Fruit fly (Drosophila melanogaster): ENCODE results near the gene TM9SF4.
A peak's percentile ranks its signal among the peaks of the same experiment; 100 is the strongest.

The TM9SF4 gene

DNA sequence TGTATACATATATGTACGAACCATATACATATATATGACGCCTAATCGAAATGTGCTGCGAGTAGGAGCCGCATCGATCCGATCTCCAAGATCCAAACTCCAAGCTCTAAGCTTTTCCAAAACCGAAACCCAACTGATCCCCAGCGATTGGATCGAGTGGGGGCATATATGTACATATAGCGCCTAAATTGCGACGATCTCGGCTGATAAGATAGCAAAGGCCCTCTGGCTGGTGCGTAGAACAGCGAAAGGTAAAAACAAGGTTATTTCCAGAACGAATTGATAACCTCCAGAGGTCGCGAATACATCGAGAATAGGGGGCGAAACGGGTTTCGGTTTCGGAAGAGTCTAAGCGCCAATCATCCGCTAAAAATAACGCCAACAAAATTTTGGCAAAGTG lies 32.4 kb downstream of the TM9SF4 start (continued):
- TF ChIP-seq zen2 (GFP tag; IDR thresholded peaks at IDR 0.05; ENCODE audit: partially characterized antibody) (no peak), Atf6 (GFP tag; IDR thresholded peaks at IDR 0.05) (no peak), CG10147 (GFP tag; optimal IDR thresholded peaks at IDR 0.05) (no peak), CG34376 (GFP tag; optimal IDR thresholded peaks at IDR 0.05) (peak; percentile 62), dati (GFP tag; IDR thresholded peaks at IDR 0.05) (no peak)

- TF ChIP-seq chinmo (GFP tag; IDR thresholded peaks at IDR 0.05; ENCODE audit: partially characterized antibody) = peak; percentile 80; the same call in 2 of the 4 replicates
- TF ChIP-seq CG11696 (GFP tag; IDR thresholded peaks at IDR 0.05) = no peak
- TF ChIP-seq gsb-n (tag; optimal IDR thresholded peaks at IDR 0.05) = no peak
- TF ChIP-seq CG5180 (GFP tag; optimal IDR thresholded peaks at IDR 0.05) = no peak
- TF ChIP-seq ase (GFP tag; IDR thresholded peaks at IDR 0.05) = no peak
- TF ChIP-seq CG1529 (GFP tag; optimal IDR thresholded peaks at IDR 0.05) = no peak
- no peak for TF ChIP-seq CG8765 (GFP tag; IDR thresholded peaks at IDR 0.05)
- TF ChIP-seq pb (GFP tag; optimal IDR thresholded peaks at IDR 0.05) = no peak
- TF ChIP-seq Gug (GFP tag; IDR thresholded peaks at IDR 0.05) = no peak
- no peak for TF ChIP-seq CG2889 (GFP tag; IDR thresholded peaks at IDR 0.05)
- TF ChIP-seq Dll (GFP tag; IDR thresholded peaks at IDR 0.05; ENCODE audit: partially characterized antibody) = no peak
- TF ChIP-seq Adf1 (GFP tag; IDR thresholded peaks at IDR 0.05) = no peak
- TF ChIP-seq inv (GFP tag; IDR thresholded peaks at IDR 0.05; ENCODE audit: partially characterized antibody) = peak; percentile 35; the same call in 1 of the 2 replicates
- no peak for TF ChIP-seq ewg (GFP tag; optimal IDR thresholded peaks at IDR 0.05)
- TF ChIP-seq CG6791 (GFP tag; IDR thresholded peaks at IDR 0.05; ENCODE audit: partially characterized antibody) = no peak
- no peak for TF ChIP-seq CG32772 (GFP tag; IDR thresholded peaks at IDR 0.05)
- no peak for TF ChIP-seq sima (GFP tag; optimal IDR thresholded peaks at IDR 0.05)
- no peak for TF ChIP-seq CG2129 (GFP tag; IDR thresholded peaks at IDR 0.05; ENCODE audit: partially characterized antibody)
- TF ChIP-seq Gsc (GFP tag; IDR thresholded peaks at IDR 0.05) = no peak
- TF ChIP-seq Xrp1 (GFP tag; IDR thresholded peaks at IDR 0.05) = no peak
- TF ChIP-seq Dip2 (GFP tag; IDR thresholded peaks at IDR 0.05) = no peak
- no peak for TF ChIP-seq schlank (tag; optimal IDR thresholded peaks at IDR 0.05)
- TF ChIP-seq CG17912 (GFP tag; optimal IDR thresholded peaks at IDR 0.05) = no peak
- peak; percentile 17 for TF ChIP-seq her (GFP tag; optimal IDR thresholded peaks at IDR 0.05)
- TF ChIP-seq CG8359 (GFP tag; optimal IDR thresholded peaks at IDR 0.05; ENCODE audit: borderline replicate concordance) = no peak
- no peak for TF ChIP-seq twi (tag; optimal IDR thresholded peaks at IDR 0.05)
- TF ChIP-seq sd (tag; optimal IDR thresholded peaks at IDR 0.05) = no peak
- 0 out of 3 replicates have a peak, but pooled peaks have one; percentile 19 for TF ChIP-seq H15 (GFP tag; IDR thresholded peaks at IDR 0.05)
- TF ChIP-seq unc-4 (GFP tag; IDR thresholded peaks at IDR 0.05; ENCODE audit: partially characterized antibody) = peak; percentile 26; the same call in 1 of the 2 replicates
- TF ChIP-seq CG17186 (GFP tag; optimal IDR thresholded peaks at IDR 0.05) = no peak
- peak in 1 of 2 experiments; percentile 26 for TF ChIP-seq Dfd (GFP tag; optimal IDR thresholded peaks at IDR 0.05)
- TF ChIP-seq oc (tag; optimal IDR thresholded peaks at IDR 0.05) = no peak
- peak; percentile 69 for TF ChIP-seq cg (GFP tag; optimal IDR thresholded peaks at IDR 0.05)
- no peak for TF ChIP-seq wor (GFP tag; IDR thresholded peaks at IDR 0.05)
- no peak for TF ChIP-seq CG4854 (GFP tag; optimal IDR thresholded peaks at IDR 0.05)
- no peak for TF ChIP-seq lilli (GFP tag; optimal IDR thresholded peaks at IDR 0.05)
- peak; percentile 15; the same call in 1 of the 3 replicates for TF ChIP-seq CG34224 (GFP tag; IDR thresholded peaks at IDR 0.05; ENCODE audit: partially characterized antibody)
- TF ChIP-seq rib (GFP tag; IDR thresholded peaks at IDR 0.05) = peak; percentile 92
- TF ChIP-seq HLH4C (GFP tag; IDR thresholded peaks at IDR 0.05; ENCODE audit: partially characterized antibody) = 0 out of 3 replicates have a peak, but pooled peaks have one; percentile 6
- TF ChIP-seq CG3726 (GFP tag; IDR thresholded peaks at IDR 0.05) = no peak
- TF ChIP-seq CG12219 (GFP tag; optimal IDR thresholded peaks at IDR 0.05) = no peak
- peak; percentile 60; the same call in 1 of the 2 replicates for TF ChIP-seq CG16779 (GFP tag; IDR thresholded peaks at IDR 0.05)
- TF ChIP-seq CG6654 (GFP tag; optimal IDR thresholded peaks at IDR 0.05) = no peak
- TF ChIP-seq CG32532 (GFP tag; IDR thresholded peaks at IDR 0.05) = no peak
These were observed 33.0 kb downstream of the TM9SF4 start for dm6 chr2L:13779795-13780108.
